Fruit fly (Drosophila melanogaster) whole organism, embryonic: ENCODE data around the gene smash.
A peak's percentile ranks its signal among the peaks of the same experiment; 100 is the strongest.

Source experiments
- Aef1 ChIP-seq: fragments of 200-800 bp; sonication (Bioruptor generic); IDR thresholded peaks from 3 replicates; pipeline ENCODE4 v1.3.6; 2022; ENCODE audit warnings: missing biosample characterization, missing genetic modification characterization
- CG10147 ChIP-seq: fragments of 200-800 bp; sonication (Bioruptor generic); optimal IDR thresholded peaks from 2 replicates; lab custom pipeline; 2019; ENCODE audit warnings: missing biosample characterization, mild to moderate bottlenecking, missing genetic modification characterization, moderate library complexity
- CG10267 ChIP-seq: fragments of 200-800 bp; sonication (Bioruptor generic); optimal IDR thresholded peaks from 2 replicates; lab custom pipeline; 2018; ENCODE audit warnings: missing biosample characterization, mild to moderate bottlenecking, missing genetic modification characterization, moderate library complexity
- CG11696 ChIP-seq: fragments of 200-800 bp; sonication (Bioruptor generic); IDR thresholded peaks from 2 replicates; pipeline ENCODE4 v1.3.6; 2022; ENCODE audit warnings: missing biosample characterization, missing genetic modification characterization
- CG13296 ChIP-seq: fragments of 200-800 bp; sonication (Bioruptor generic); optimal IDR thresholded peaks from 3 replicates; lab custom pipeline; 2018; ENCODE audit warnings: missing biosample characterization, mild to moderate bottlenecking, missing genetic modification characterization
- CG15011 ChIP-seq: fragments of 200-800 bp; sonication (Bioruptor generic); optimal IDR thresholded peaks from 3 replicates; lab custom pipeline; 2018; ENCODE audit warnings: missing biosample characterization, mild to moderate bottlenecking, missing genetic modification characterization
- CG15696 ChIP-seq: fragments of 200-800 bp; sonication (Bioruptor generic); optimal IDR thresholded peaks from 2 replicates; lab custom pipeline; 2019; ENCODE audit warnings: missing biosample characterization, mild to moderate bottlenecking, missing genetic modification characterization, moderate library complexity
- CG17385 ChIP-seq: fragments of 200-800 bp; sonication (Bioruptor generic); optimal IDR thresholded peaks from 3 replicates; lab custom pipeline; 2018; ENCODE audit warnings: missing biosample characterization, mild to moderate bottlenecking, missing genetic modification characterization
- CG18011 ChIP-seq: fragments of 200-800 bp; sonication (Bioruptor generic); optimal IDR thresholded peaks from 2 replicates; lab custom pipeline; 2017; ENCODE audit warnings: missing biosample characterization, missing genetic modification characterization, mild to moderate bottlenecking, moderate library complexity, missing genotype
- CG2116 ChIP-seq: fragments of 200-800 bp; sonication (Bioruptor generic); optimal IDR thresholded peaks from 3 replicates; lab custom pipeline; 2018; ENCODE audit warnings: missing biosample characterization, mild to moderate bottlenecking, missing genetic modification characterization
- CG2129 ChIP-seq: fragments of 200-800 bp; sonication (Bioruptor generic); IDR thresholded peaks from 2 replicates; pipeline ENCODE4 v1.3.6; 2022; ENCODE audit warnings: missing biosample characterization, missing genetic modification characterization; ENCODE audit not compliant: partially characterized antibody
- CG2875 ChIP-seq: fragments of 200-800 bp; sonication (Bioruptor generic); optimal IDR thresholded peaks from 2 replicates; lab custom pipeline; 2017; ENCODE audit warnings: missing biosample characterization, mild to moderate bottlenecking, missing genetic modification characterization, missing genetic modification reagents
- CG33213 ChIP-seq: fragments of 200-800 bp; sonication (Bioruptor generic); optimal IDR thresholded peaks from 3 replicates; lab custom pipeline; 2016; ENCODE audit warnings: missing biosample characterization, missing genetic modification characterization
- CG3995 ChIP-seq: fragments of 200-800 bp; sonication (Bioruptor generic); optimal IDR thresholded peaks from 3 replicates; lab custom pipeline; 2016; ENCODE audit warnings: missing biosample characterization, missing genetic modification characterization
- CG42726 ChIP-seq: fragments of 200-800 bp; sonication (Bioruptor generic); IDR thresholded peaks from 2 replicates; pipeline ENCODE4 v1.3.6; 2022; ENCODE audit warnings: missing biosample characterization, missing genetic modification characterization; ENCODE audit not compliant: partially characterized antibody
- CG6689 ChIP-seq: fragments of 200-800 bp; sonication (Bioruptor generic); IDR thresholded peaks from 2 replicates; pipeline ENCODE4 v1.3.6; 2022; ENCODE audit warnings: missing biosample characterization, missing genetic modification characterization
- CG8765 ChIP-seq: fragments of 200-800 bp; sonication (Bioruptor generic); IDR thresholded peaks from 2 replicates; pipeline ENCODE4 v1.3.6; 2022; ENCODE audit warnings: missing biosample characterization, missing genetic modification characterization
- CG9609 ChIP-seq: fragments of 200-800 bp; sonication (Bioruptor generic); optimal IDR thresholded peaks from 3 replicates; lab custom pipeline; 2016; ENCODE audit warnings: missing biosample characterization, missing genetic modification characterization
- Camta ChIP-seq: fragments of 200-800 bp; sonication (Bioruptor generic); optimal IDR thresholded peaks from 2 replicates; lab custom pipeline; 2016; ENCODE audit warnings: missing biosample characterization, missing genetic modification characterization
- CkIIα-i1 ChIP-seq: fragments of 200-800 bp; sonication (Bioruptor generic); IDR thresholded peaks from 2 replicates; pipeline ENCODE4 v1.3.6; 2022; ENCODE audit warnings: missing biosample characterization, missing genetic modification characterization
- CoRest ChIP-seq: fragments of 200-800 bp; sonication (Bioruptor generic); optimal IDR thresholded peaks from 3 replicates; lab custom pipeline; 2018; ENCODE audit warnings: missing biosample characterization, mild to moderate bottlenecking, missing genetic modification characterization, moderate library complexity
- CrebB ChIP-seq: fragments of 200-800 bp; sonication (Bioruptor generic); optimal IDR thresholded peaks from 3 replicates; lab custom pipeline; 2018; ENCODE audit warnings: missing biosample characterization, mild to moderate bottlenecking, missing genetic modification characterization
- HLH54F ChIP-seq: fragments of 200-800 bp; sonication (Bioruptor generic); optimal IDR thresholded peaks from 3 replicates; lab custom pipeline; 2016; ENCODE audit warnings: missing biosample characterization, missing genetic modification characterization
- HmgD ChIP-seq: fragments of 200-800 bp; sonication (Bioruptor generic); optimal IDR thresholded peaks from 3 replicates; lab custom pipeline; 2016; ENCODE audit warnings: missing biosample characterization, missing genetic modification characterization
- Lhr ChIP-seq: fragments of 200-800 bp; sonication (Bioruptor generic); optimal IDR thresholded peaks from 3 replicates; lab custom pipeline; 2017; ENCODE audit warnings: mild to moderate bottlenecking, missing biosample characterization, missing genetic modification reagents, missing genetic modification characterization
- Meics ChIP-seq: fragments of 200-800 bp; sonication (Bioruptor generic); optimal IDR thresholded peaks from 2 replicates; lab custom pipeline; 2017; ENCODE audit warnings: missing biosample characterization, mild to moderate bottlenecking, missing genetic modification characterization
- Myb ChIP-seq: fragments of 200-800 bp; sonication (Bioruptor generic); optimal IDR thresholded peaks from 2 replicates; lab custom pipeline; 2016; ENCODE audit warnings: missing biosample characterization, missing genetic modification characterization
- NC2β ChIP-seq: fragments of 200-800 bp; sonication (Bioruptor generic); optimal IDR thresholded peaks from 2 replicates; lab custom pipeline; 2016; ENCODE audit warnings: missing biosample characterization, missing genetic modification characterization
- NFAT ChIP-seq: fragments of 200-800 bp; sonication (Bioruptor generic); IDR thresholded peaks from 2 replicates; pipeline ENCODE4 v1.3.6; 2022; ENCODE audit warnings: missing biosample characterization, missing genetic modification characterization
- Oli ChIP-seq: fragments of 200-800 bp; sonication (Bioruptor generic); optimal IDR thresholded peaks from 2 replicates; lab custom pipeline; 2018; ENCODE audit warnings: missing biosample characterization, mild to moderate bottlenecking, missing genetic modification characterization, moderate library complexity
- Side ChIP-seq: fragments of 200-800 bp; sonication (Bioruptor generic); optimal IDR thresholded peaks from 2 replicates; lab custom pipeline; 2016; ENCODE audit warnings: missing biosample characterization, missing genetic modification characterization
- Sry-β ChIP-seq: fragments of 200-800 bp; sonication (Bioruptor generic); optimal IDR thresholded peaks from 2 replicates; lab custom pipeline; 2018; ENCODE audit warnings: missing biosample characterization, mild to moderate bottlenecking, missing genetic modification characterization, moderate library complexity
- Vsx1 ChIP-seq: fragments of 200-800 bp; sonication (Bioruptor generic); optimal IDR thresholded peaks from 2 replicates; lab custom pipeline; 2017; ENCODE audit warnings: missing biosample characterization, mild to moderate bottlenecking, missing genetic modification characterization, missing genetic modification reagents
- bbx ChIP-seq: fragments of 200-800 bp; sonication (Bioruptor generic); IDR thresholded peaks from 2 replicates; pipeline ENCODE4 v1.3.6; 2022; ENCODE audit warnings: missing biosample characterization, missing genetic modification characterization; ENCODE audit not compliant: partially characterized antibody
- caup ChIP-seq: fragments of 200-800 bp; sonication (Bioruptor generic); optimal IDR thresholded peaks from 3 replicates; lab custom pipeline; 2017; ENCODE audit warnings: missing biosample characterization, mild to moderate bottlenecking, missing genetic modification characterization, moderate library complexity; ENCODE audit not compliant: severe bottlenecking
- crol ChIP-seq: fragments of 200-800 bp; sonication (Bioruptor generic); IDR thresholded peaks from 2 replicates; pipeline ENCODE4 v1.3.6; 2022; ENCODE audit warnings: missing biosample characterization, missing genetic modification characterization
- dan ChIP-seq: fragments of 200-800 bp; sonication (Bioruptor generic); IDR thresholded peaks from 2 replicates; pipeline ENCODE4 v1.3.6; 2022; ENCODE audit warnings: missing biosample characterization, missing genetic modification characterization
- dm ChIP-seq: fragments of 200-800 bp; sonication (Bioruptor generic); optimal IDR thresholded peaks from 3 replicates; lab custom pipeline; 2016; ENCODE audit warnings: missing biosample characterization, missing genetic modification characterization
- fd64A ChIP-seq: fragments of 200-800 bp; sonication (Bioruptor generic); optimal IDR thresholded peaks from 3 replicates; lab custom pipeline; 2018; ENCODE audit warnings: missing biosample characterization, mild to moderate bottlenecking, missing genetic modification characterization
- gro ChIP-seq: fragments of 200-800 bp; sonication (Bioruptor generic); optimal IDR thresholded peaks from 2 replicates; lab custom pipeline; 2016; ENCODE audit warnings: missing biosample characterization, missing genetic modification characterization
- gsb ChIP-seq: fragments of 200-800 bp; sonication (Bioruptor generic); IDR thresholded peaks from 2 replicates; pipeline ENCODE4 v1.3.6; 2022; ENCODE audit warnings: missing biosample characterization, missing genetic modification characterization
- lilli ChIP-seq: fragments of 200-800 bp; sonication (Bioruptor generic); optimal IDR thresholded peaks from 3 replicates; lab custom pipeline; 2016; ENCODE audit warnings: missing biosample characterization, missing genetic modification characterization
- lmd ChIP-seq: fragments of 200-800 bp; sonication (Bioruptor generic); IDR thresholded peaks from 2 replicates; pipeline ENCODE4 v1.3.6; 2022; ENCODE audit warnings: missing biosample characterization, missing genetic modification characterization
- onecut ChIP-seq: fragments of 200-800 bp; sonication (Bioruptor generic); IDR thresholded peaks from 2 replicates; pipeline ENCODE4 v1.3.6; 2022; ENCODE audit warnings: missing biosample characterization, missing genetic modification characterization
- org-1 ChIP-seq: fragments of 200-800 bp; sonication (Bioruptor generic); optimal IDR thresholded peaks from 2 replicates; lab custom pipeline; 2017; ENCODE audit warnings: missing biosample characterization, missing genetic modification characterization
- ssp ChIP-seq: fragments of 200-800 bp; sonication (Bioruptor generic); IDR thresholded peaks from 2 replicates; pipeline ENCODE4 v1.3.6; 2022; ENCODE audit warnings: missing biosample characterization, missing genetic modification characterization
- stwl ChIP-seq: fragments of 200-800 bp; sonication (Bioruptor generic); optimal IDR thresholded peaks from 3 replicates; lab custom pipeline; 2018; ENCODE audit warnings: missing biosample characterization, mild to moderate bottlenecking, missing genetic modification characterization, moderate library complexity
- tgo ChIP-seq: fragments of 200-800 bp; sonication (Bioruptor generic); IDR thresholded peaks from 3 replicates; pipeline ENCODE4 v1.3.6; 2022; ENCODE audit warnings: missing biosample characterization, missing genetic modification characterization
- unc-4 ChIP-seq: fragments of 200-800 bp; sonication (Bioruptor generic); IDR thresholded peaks from 2 replicates; pipeline ENCODE4 v1.3.6; 2022; ENCODE audit warnings: missing biosample characterization, missing genetic modification characterization; ENCODE audit not compliant: partially characterized antibody
- vfl ChIP-seq: fragments of 200-800 bp; sonication (Bioruptor generic); optimal IDR thresholded peaks from 2 replicates; lab custom pipeline; 2016; ENCODE audit warnings: missing biosample characterization, missing genetic modification characterization

Gene smash

dm6 chr3R:4713775-4714360, 54.5 kb downstream of the smash start, which contains the start of gene eIF3f1 (continued):
- peak; percentile 35 for TF ChIP-seq CG10147 (GFP tag; lab: Kevin White, UChicago)
- TF ChIP-seq Meics = no peak
- peak; percentile 2 for TF ChIP-seq CrebB (tag; lab: Kevin White, UChicago)
- peak; percentile 21 for TF ChIP-seq Camta (GFP tag; lab: Kevin White, UChicago)
- 0 out of 3 replicates have a peak, but pooled peaks have one; percentile 25 for TF ChIP-seq tgo
- no peak for TF ChIP-seq ssp (GFP tag; lab: Robert Waterston, UW)
- peak; percentile 9 for TF ChIP-seq CG33213
- peak; percentile 99 for TF ChIP-seq bbx (GFP tag; lab: Robert Waterston, UW)
- peak; percentile 2 for TF ChIP-seq HLH54F (GFP tag; lab: Kevin White, UChicago)
- TF ChIP-seq dan (GFP tag; lab: Robert Waterston, UW) = no peak
- TF ChIP-seq CG42726 = peak; percentile 99
- no peak for TF ChIP-seq org-1 (GFP tag; lab: Kevin White, UChicago)
- TF ChIP-seq CG17385 = no peak
- 0 out of 2 replicates have a peak, but pooled peaks have one; percentile 12 for TF ChIP-seq gsb (GFP tag; lab: Robert Waterston, UW)
- no peak for TF ChIP-seq CoRest
- TF ChIP-seq CG2875 (GFP tag; lab: Kevin White, UChicago) = no peak
- no peak for TF ChIP-seq vfl (GFP tag; lab: Kevin White, UChicago)
- TF ChIP-seq NC2β = no peak
- peak; percentile 28 for TF ChIP-seq HmgD
- TF ChIP-seq CG15696 (tag; lab: Kevin White, UChicago) = no peak
- TF ChIP-seq crol = no peak
- peak; percentile 46; the same call in 1 of the 2 replicates for TF ChIP-seq NFAT (GFP tag; lab: Robert Waterston, UW)
- TF ChIP-seq CG3995 (GFP tag; lab: Kevin White, UChicago) = peak; percentile 25
- peak; percentile 87 for TF ChIP-seq stwl (tag; lab: Kevin White, UChicago)
- peak; percentile 10 for TF ChIP-seq gro (GFP tag; lab: Kevin White, UChicago)
- TF ChIP-seq CG15011 (GFP tag; lab: Kevin White, UChicago) = no peak
- TF ChIP-seq Aef1 (GFP tag; lab: Robert Waterston, UW) = no peak
- no peak for TF ChIP-seq Sry-β (GFP tag; lab: Kevin White, UChicago)
- TF ChIP-seq CG2129 (GFP tag; lab: Robert Waterston, UW) = peak; percentile 94
- TF ChIP-seq caup (GFP tag; lab: Kevin White, UChicago) = no peak
- no peak for TF ChIP-seq CG9609 (GFP tag; lab: Kevin White, UChicago)
- no peak for TF ChIP-seq CG18011 (GFP tag; lab: Kevin White, UChicago)
- TF ChIP-seq fd64A = no peak
- TF ChIP-seq CG10267 (tag; lab: Kevin White, UChicago) = peak; percentile 51
- peak; percentile 98 for TF ChIP-seq CG2116 (GFP tag; lab: Kevin White, UChicago)
- peak; percentile 94 for TF ChIP-seq dm (GFP tag; lab: Kevin White, UChicago)
- no peak for TF ChIP-seq CG8765
- TF ChIP-seq lilli (GFP tag; lab: Kevin White, UChicago) = no peak
- TF ChIP-seq unc-4 (GFP tag; lab: Robert Waterston, UW) = peak; percentile 98
- no peak for TF ChIP-seq CG11696
- no peak for TF ChIP-seq CkIIα-i1 (GFP tag; lab: Robert Waterston, UW)
- peak; percentile 32 for TF ChIP-seq Side (GFP tag; lab: Kevin White, UChicago)
- TF ChIP-seq CG6689 = 0 out of 2 replicates have a peak, but pooled peaks have one; percentile 17
- peak; percentile 32 for TF ChIP-seq Lhr (GFP tag; lab: Kevin White, UChicago)
- TF ChIP-seq CG13296 (GFP tag; lab: Kevin White, UChicago) = peak; percentile 5
- TF ChIP-seq Oli (tag; lab: Kevin White, UChicago) = no peak
- no peak for TF ChIP-seq Vsx1 (GFP tag; lab: Kevin White, UChicago)
- TF ChIP-seq Myb = peak; percentile 97
- TF ChIP-seq lmd (GFP tag; lab: Robert Waterston, UW) = no peak; the same call in 1 of the 2 replicates
- 0 out of 2 replicates have a peak, but pooled peaks have one; percentile 15 for TF ChIP-seq onecut
